Fruit fly (Drosophila melanogaster): ENCODE data around the gene Jon99Ci.

The Jon99Ci gene

DNA sequence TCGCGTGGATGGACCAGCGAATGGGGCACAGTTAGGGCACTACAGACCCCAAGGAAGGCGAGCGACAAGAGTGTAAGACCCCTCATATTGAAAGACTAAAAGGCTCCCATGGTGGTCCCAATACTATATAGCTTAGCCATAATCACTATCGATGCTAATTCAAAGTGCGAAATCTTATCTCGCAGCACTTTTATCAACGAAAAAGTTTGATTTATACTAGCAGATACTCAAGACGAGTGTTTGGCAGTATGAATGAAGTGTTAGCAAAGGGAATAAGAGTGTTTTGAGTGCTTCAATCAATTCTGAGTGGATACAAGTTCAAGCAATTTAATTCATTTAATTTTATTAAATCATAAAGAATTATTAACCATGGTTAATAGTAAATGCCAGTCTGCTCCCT, at the start of gene Jon99Ci:
Gene Jon99Ci, minus strand, starts transcription at position 101 of the 400 bp plus-strand sequence.
- TF ChIP-seq ss (GFP tag; optimal IDR thresholded peaks at IDR 0.05) (no peak), dac (GFP tag; optimal IDR thresholded peaks at IDR 0.05) (no peak), CG8319 (GFP tag; optimal IDR thresholded peaks at IDR 0.05) (no peak), eg (GFP tag; IDR thresholded peaks at IDR 0.05) (no peak), achi (GFP tag; optimal IDR thresholded peaks at IDR 0.05) (no peak), CG6163 (GFP tag; IDR thresholded peaks at IDR 0.05) (no peak), vri (GFP tag; optimal IDR thresholded peaks at IDR 0.05) (no peak), topi (GFP tag; optimal IDR thresholded peaks at IDR 0.05) (no peak), fkh (GFP tag; optimal IDR thresholded peaks at IDR 0.05) (no peak), svp (GFP tag) (no peak), CG31627 (GFP tag; optimal IDR thresholded peaks at IDR 0.05) (no peak), salr (GFP tag; optimal IDR thresholded peaks at IDR 0.05) (no peak), Hr39 (GFP tag; optimal IDR thresholded peaks at IDR 0.05) (no peak), Met (GFP tag; optimal IDR thresholded peaks at IDR 0.05) (no peak), CG10631 (GFP tag; optimal IDR thresholded peaks at IDR 0.05) (no peak), CG3919 (GFP tag; optimal IDR thresholded peaks at IDR 0.05) (no peak), esn (GFP tag; optimal IDR thresholded peaks at IDR 0.05) (no peak), CG7368 (GFP tag; optimal IDR thresholded peaks at IDR 0.05) (no peak)

DNA sequence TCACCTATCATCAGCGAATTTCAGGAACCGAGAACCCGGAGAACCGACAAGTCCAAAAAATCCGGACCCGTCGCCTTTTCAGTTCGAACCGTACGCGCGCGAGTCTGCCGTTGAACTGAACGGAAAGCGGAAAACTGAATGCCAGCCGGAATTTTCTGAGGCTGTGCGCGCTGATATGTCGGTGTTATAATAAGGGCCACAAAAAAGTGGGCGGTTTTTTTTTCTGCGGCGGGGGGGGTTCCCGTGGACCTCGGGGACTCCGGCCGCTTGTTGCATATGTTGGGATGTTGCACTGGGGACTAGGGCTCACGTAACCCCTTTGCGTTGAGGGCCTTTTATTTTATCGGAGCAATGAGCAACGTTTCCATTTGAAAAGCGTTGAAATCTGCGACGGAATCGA, 43.4 kb upstream of the Jon99Ci start, which contains the start of gene TkR99D:
Gene TkR99D, minus strand, starts transcription at position 101 of the 400 bp plus-strand sequence.
- TF ChIP-seq CG6808 (GFP tag; optimal IDR thresholded peaks at IDR 0.05) (no peak), CG11294 (GFP tag; IDR thresholded peaks at IDR 0.05) (no peak), pdm3 (GFP tag; optimal IDR thresholded peaks at IDR 0.05) (no peak), Blimp-1 (GFP tag; optimal IDR thresholded peaks at IDR 0.05) (no peak), fd85E (GFP tag; optimal IDR thresholded peaks at IDR 0.05) (no peak), CG10669 (GFP tag; optimal IDR thresholded peaks at IDR 0.05) (no peak), CG8632 (GFP tag; optimal IDR thresholded peaks at IDR 0.05) (no peak), Eip75B (GFP tag; optimal IDR thresholded peaks at IDR 0.05) (no peak), Sox14 (GFP tag; optimal IDR thresholded peaks at IDR 0.05) (no peak), CG3919 (GFP tag; optimal IDR thresholded peaks at IDR 0.05) (no peak), fkh (GFP tag; optimal IDR thresholded peaks at IDR 0.05) (no peak), CG4318 (GFP tag; optimal IDR thresholded peaks at IDR 0.05) (no peak)

DNA sequence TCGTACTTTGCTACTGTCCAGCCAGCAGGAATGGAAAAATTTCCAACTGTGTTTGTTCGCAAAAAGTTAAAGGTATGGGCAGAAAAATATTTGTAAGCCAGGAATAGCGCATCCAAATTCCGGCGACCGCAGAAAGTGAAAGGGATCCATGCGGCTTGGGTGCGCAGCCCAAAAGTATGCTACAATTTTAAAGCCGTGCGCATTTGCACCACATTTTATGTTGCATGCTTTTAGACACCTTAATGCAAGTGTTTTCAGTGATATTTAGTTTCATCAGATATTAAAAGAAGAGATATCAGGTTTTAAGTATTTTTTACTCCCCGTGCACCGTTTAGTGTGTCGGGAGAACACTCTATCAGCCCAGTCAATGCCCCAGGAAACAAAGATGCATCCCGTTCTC, 37.1 kb upstream of the Jon99Ci start:
- TF ChIP-seq Blimp-1 (GFP tag; optimal IDR thresholded peaks at IDR 0.05) (peak; percentile 13), CG6854 (GFP tag; optimal IDR thresholded peaks at IDR 0.05) (no peak), Lpt (GFP tag; optimal IDR thresholded peaks at IDR 0.05) (no peak)

DNA sequence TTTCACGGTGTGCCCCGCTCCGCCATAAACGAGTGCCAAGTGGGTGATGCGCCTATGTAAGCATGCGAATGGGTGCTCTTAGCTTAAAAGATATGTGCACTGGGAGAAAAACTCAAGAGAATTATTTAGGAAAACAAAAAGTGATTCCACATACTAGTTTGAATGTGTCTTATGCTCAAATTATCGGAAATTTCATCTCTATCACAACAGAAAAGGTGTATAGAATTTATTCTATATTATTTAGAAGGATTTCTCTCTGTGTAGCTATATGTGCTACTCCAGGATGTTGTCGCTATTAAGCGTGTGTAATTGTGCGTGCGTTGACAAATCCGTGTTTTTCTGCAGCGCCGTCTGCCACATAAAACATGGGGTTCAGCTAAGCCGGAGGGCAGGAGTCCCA, 33.3 kb upstream of the Jon99Ci start:
- TF ChIP-seq fd59A (GFP tag; optimal IDR thresholded peaks at IDR 0.05) = no peak
- no peak for TF ChIP-seq CG6792 (GFP tag; optimal IDR thresholded peaks at IDR 0.05)
- no peak for TF ChIP-seq CG7368 (GFP tag; optimal IDR thresholded peaks at IDR 0.05)
- TF ChIP-seq Eip75B (GFP tag; optimal IDR thresholded peaks at IDR 0.05) = no peak
- TF ChIP-seq ss (GFP tag; optimal IDR thresholded peaks at IDR 0.05) = peak in 1 of 2 experiments; percentile 1
- no peak for TF ChIP-seq cyc (GFP tag; optimal IDR thresholded peaks at IDR 0.05)
- TF ChIP-seq Sox14 (GFP tag; optimal IDR thresholded peaks at IDR 0.05) = no peak
- TF ChIP-seq achi (GFP tag; optimal IDR thresholded peaks at IDR 0.05) = peak; percentile 5
- no peak for TF ChIP-seq CG6276 (GFP tag; optimal IDR thresholded peaks at IDR 0.05)
- TF ChIP-seq CG3919 (GFP tag; optimal IDR thresholded peaks at IDR 0.05) = no peak
- no peak for TF ChIP-seq CG8632 (GFP tag; optimal IDR thresholded peaks at IDR 0.05)
- TF ChIP-seq CG6163 (GFP tag; IDR thresholded peaks at IDR 0.05) = peak; percentile 60; the same call in 2 of the 3 replicates
- no peak for TF ChIP-seq Blimp-1 (GFP tag; optimal IDR thresholded peaks at IDR 0.05)
- peak; percentile 65 for TF ChIP-seq Eip78C (GFP tag)
- 0 out of 2 replicates have a peak, but pooled peaks have one; percentile 37 for TF ChIP-seq CG15336 (GFP tag; IDR thresholded peaks at IDR 0.05)
- TF ChIP-seq CG32006 (GFP tag; optimal IDR thresholded peaks at IDR 0.05) = peak; percentile 35
- peak; percentile 49; the same call in 2 of the 3 replicates for TF ChIP-seq CG8119 (GFP tag; IDR thresholded peaks at IDR 0.05)
- peak; percentile 11 for TF ChIP-seq CG10669 (GFP tag; optimal IDR thresholded peaks at IDR 0.05)
- 0 out of 3 replicates have a peak, but pooled peaks have one; percentile 44 for TF ChIP-seq eg (GFP tag; IDR thresholded peaks at IDR 0.05)
- no peak for TF ChIP-seq Ets96B (tag; optimal IDR thresholded peaks at IDR 0.05)
- TF ChIP-seq Hr4 (GFP tag; optimal IDR thresholded peaks at IDR 0.05) = no peak
